Fruit fly (Drosophila melanogaster) whole organism: Measurements from ENCODE around the gene pps.

Experiments
- pan ChIP-seq: fragments of >200 bp; optimal IDR thresholded peaks from 2 replicates; lab custom pipeline; 2017
- usp ChIP-seq: fragments of >200 bp; optimal IDR thresholded peaks from 2 replicates; lab custom pipeline; 2017; ENCODE audit warnings: missing biosample characterization, missing genetic modification characterization, mixed read lengths

- TF ChIP-seq pan (lab: Kevin White, UChicago) (no peak), usp (no peak)
These were observed 32.4 kb upstream of the pps start for dm6 chr3R:12381130-12381700.
